Worm (Caenorhabditis elegans) whole organism, mixed stage, embryonic: ENCODE measurements around the gene F49H12.7.

Experiments
- cnd-1 ChIP-seq: fragments of 200-800 bp; sonication (Bioruptor generic); optimal IDR thresholded peaks from 2 replicates; lab custom pipeline; 2018; ENCODE audit warnings: mild to moderate bottlenecking, missing genetic modification characterization, missing compliant biosample characterization
- lin-13 ChIP-seq: fragments of 150-350 bp; optimal IDR thresholded peaks from 2 replicates; lab custom pipeline; 2014; ENCODE audit warnings: missing biosample characterization, missing genetic modification characterization
- pha-4 ChIP-seq: fragments of 150-350 bp; optimal IDR thresholded peaks from 2 replicates; lab custom pipeline; 2018; ENCODE audit warnings: missing biosample characterization, missing genetic modification reagents, missing genetic modification characterization
- snpc-4 ChIP-seq: fragments of 150-350 bp; optimal IDR thresholded peaks from 2 replicates; lab custom pipeline; 2014; ENCODE audit warnings: missing biosample characterization, missing genetic modification characterization
- unc-62 ChIP-seq: fragments of 150-350 bp; optimal IDR thresholded peaks from 2 replicates; lab custom pipeline; 2014; ENCODE audit warnings: missing biosample characterization, missing genetic modification reagents, missing genetic modification characterization

ce11 chrX:2043224-2043623 lies 21.6 kb upstream of the F49H12.7 start:
- TF ChIP-seq snpc-4 (tag; lab: Kevin White, UChicago) = no peak
- TF ChIP-seq unc-62 (GFP tag; lab: Kevin White, UChicago) = no peak
- TF ChIP-seq cnd-1 = peak; percentile 44
- no peak for TF ChIP-seq pha-4 (tag; lab: Kevin White, UChicago)
- no peak for TF ChIP-seq lin-13 (tag; lab: Kevin White, UChicago)
